Fruit fly (Drosophila melanogaster): Measurements from ENCODE around the gene GatC.

GatC gene

dm6 chr2L:13835002-13835910 is 2.4 kb upstream of the GatC start, which contains the start of the genes mRpS23 and CenG1A (continued):
- TF ChIP-seq nmo (GFP tag; optimal IDR thresholded peaks at IDR 0.05) (peak; percentile 100), wdn (GFP tag; IDR thresholded peaks at IDR 0.05) (peak; percentile 100), ftz-f1 (GFP tag; optimal IDR thresholded peaks at IDR 0.05) (peak; percentile 94), CG15073 (GFP tag; optimal IDR thresholded peaks at IDR 0.05) (peak; percentile 94), CG16815 (GFP tag; optimal IDR thresholded peaks at IDR 0.05) (peak; percentile 100), Blimp-1 (GFP tag; optimal IDR thresholded peaks at IDR 0.05) (peak; percentile 99), CG9727 (GFP tag; optimal IDR thresholded peaks at IDR 0.05) (peak; percentile 99), CG10565 (GFP tag; optimal IDR thresholded peaks at IDR 0.05) (peak; percentile 99), CG7372 (GFP tag; IDR thresholded peaks at IDR 0.05) (peak; percentile 100), bbx (GFP tag; IDR thresholded peaks at IDR 0.05; ENCODE audit: partially characterized antibody) (peak; percentile 64; the same call in 1 of the 2 replicates), Ets65A (GFP tag) (peak; percentile 100), zfh2 (GFP tag; optimal IDR thresholded peaks at IDR 0.05) (peak; percentile 100), CG8089 (GFP tag; optimal IDR thresholded peaks at IDR 0.05) (peak; percentile 100), usp (GFP tag; optimal IDR thresholded peaks at IDR 0.05) (no peak), CG34224 (GFP tag; IDR thresholded peaks at IDR 0.05; ENCODE audit: partially characterized antibody) (peak; percentile 81), sob (GFP tag; IDR thresholded peaks at IDR 0.05) (peak; percentile 100), Jarid2 (GFP tag; optimal IDR thresholded peaks at IDR 0.05) (peak; percentile 97), NC2α (GFP tag; optimal IDR thresholded peaks at IDR 0.05) (peak; percentile 99), vnd (GFP tag; IDR thresholded peaks at IDR 0.05; ENCODE audit: partially characterized antibody) (peak; percentile 85), Taf1 (GFP tag; IDR thresholded peaks at IDR 0.05) (peak; percentile 100), gsb-n (tag; optimal IDR thresholded peaks at IDR 0.05) (peak; percentile 100), CG17912 (GFP tag; optimal IDR thresholded peaks at IDR 0.05) (peak; percentile 99), exex (tag; optimal IDR thresholded peaks at IDR 0.05) (peak; percentile 98), CG8290 (GFP tag; optimal IDR thresholded peaks at IDR 0.05) (peak; percentile 99), CG8290 (tag; optimal IDR thresholded peaks at IDR 0.05) (peak; percentile 98 to 100), CG3065 (GFP tag; optimal IDR thresholded peaks at IDR 0.05) (peak; percentile 100), ttk (GFP tag; IDR thresholded peaks at IDR 0.05) (peak; percentile 100), Asciz (GFP tag; optimal IDR thresholded peaks at IDR 0.05) (peak; percentile 100), repo (GFP tag; optimal IDR thresholded peaks at IDR 0.05) (peak; percentile 99), onecut (GFP tag; IDR thresholded peaks at IDR 0.05) (peak; percentile 99), CG42726 (GFP tag; IDR thresholded peaks at IDR 0.05; ENCODE audit: partially characterized antibody) (peak; percentile 64), Dll (GFP tag; IDR thresholded peaks at IDR 0.05; ENCODE audit: partially characterized antibody) (peak; percentile 93), Pdp1 (GFP tag; optimal IDR thresholded peaks at IDR 0.05) (peak; percentile 99 to 100), Dfd (GFP tag; optimal IDR thresholded peaks at IDR 0.05) (no peak), CG17385 (GFP tag; optimal IDR thresholded peaks at IDR 0.05) (peak; percentile 100), Hr39 (optimal IDR thresholded peaks at IDR 0.05) (no peak), otp (GFP tag; IDR thresholded peaks at IDR 0.05) (peak; percentile 100), MTF-1 (GFP tag; optimal IDR thresholded peaks at IDR 0.05; ENCODE audit: borderline replicate concordance) (peak; percentile 99), ash1 (GFP tag; optimal IDR thresholded peaks at IDR 0.05) (peak; percentile 99), ranshi (GFP tag; IDR thresholded peaks at IDR 0.05) (peak; percentile 100), HmgD (GFP tag; optimal IDR thresholded peaks at IDR 0.05) (peak; percentile 99), Elba2 (GFP tag; optimal IDR thresholded peaks at IDR 0.05) (peak; percentile 99), CG31388 (GFP tag; optimal IDR thresholded peaks at IDR 0.05) (peak; percentile 99), Optix (GFP tag; IDR thresholded peaks at IDR 0.05) (peak; percentile 100), CG14965 (GFP tag; optimal IDR thresholded peaks at IDR 0.05; ENCODE audit: borderline replicate concordance) (peak; percentile 93), CG10274 (GFP tag; optimal IDR thresholded peaks at IDR 0.05) (peak; percentile 97), CG11085 (GFP tag; IDR thresholded peaks at IDR 0.05) (peak; percentile 99), h (optimal IDR thresholded peaks at IDR 0.05) (no peak), Neu2 (GFP tag; optimal IDR thresholded peaks at IDR 0.05; ENCODE audit: borderline replicate concordance) (peak; percentile 98)
